Fruit fly (Drosophila melanogaster) whole organism: ENCODE results near the gene CG13059.

ENCODE experiments used
- CG8478 ChIP-seq: fragments of >200 bp; optimal IDR thresholded peaks from 2 replicates; lab custom pipeline; 2018; ENCODE audit warnings: inconsistent platforms
- Dll ChIP-seq: fragments of >200 bp; optimal IDR thresholded peaks from 2 replicates; lab custom pipeline; 2017
- EcR ChIP-seq, 2 experiments: fragments of >200 bp; optimal IDR thresholded peaks; 2 replicates each; lab custom pipeline; 2017; ENCODE audit warnings: missing biosample characterization in 2 of 2, missing genetic modification characterization in 2 of 2, missing genetic modification reagents in 2 of 2
- pan ChIP-seq: fragments of >200 bp; optimal IDR thresholded peaks from 2 replicates; lab custom pipeline; 2017
- psq ChIP-seq: fragments of >200 bp; optimal IDR thresholded peaks from 2 replicates; lab custom pipeline; 2017
- usp ChIP-seq: fragments of >200 bp; optimal IDR thresholded peaks from 2 replicates; lab custom pipeline; 2017; ENCODE audit warnings: missing biosample characterization, missing genetic modification characterization, mixed read lengths

Gene CG13059

DNA sequence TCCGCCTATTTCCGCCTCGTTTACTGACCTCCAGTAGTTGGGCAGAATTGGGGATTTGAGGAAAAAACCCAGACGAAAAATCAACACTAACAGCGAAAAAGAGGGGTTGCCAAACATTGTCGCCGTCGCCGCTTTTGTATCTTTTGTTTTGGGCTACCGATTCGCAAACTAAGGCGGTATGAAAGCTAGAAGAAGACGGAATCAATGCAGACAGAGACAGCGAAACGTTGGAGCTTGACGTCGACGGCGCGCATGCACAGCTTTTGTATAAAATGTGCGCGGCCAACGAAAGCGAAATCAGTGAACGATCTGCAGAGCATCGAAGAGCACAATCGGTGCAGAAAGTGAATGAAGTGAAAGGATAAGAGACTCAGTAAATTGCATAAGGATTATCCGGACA is 15.2 kb downstream of the CG13059 start, which contains the start of gene CG4998:
CG4998 (plus strand) TSS at position 301 of the 400 bp plus-strand sequence.
- no peak for TF ChIP-seq Dll (lab: Kevin White, UChicago)
- TF ChIP-seq usp, result no peak
- no peak for TF ChIP-seq pan (lab: Kevin White, UChicago)
- TF ChIP-seq psq (lab: Kevin White, UChicago), result no peak
- no peak for TF ChIP-seq CG8478 (lab: Kevin White, UChicago)
- no peak for TF ChIP-seq EcR (GFP tag; optimal IDR thresholded peaks at IDR 0.05; lab: Kevin White, UChicago)

DNA sequence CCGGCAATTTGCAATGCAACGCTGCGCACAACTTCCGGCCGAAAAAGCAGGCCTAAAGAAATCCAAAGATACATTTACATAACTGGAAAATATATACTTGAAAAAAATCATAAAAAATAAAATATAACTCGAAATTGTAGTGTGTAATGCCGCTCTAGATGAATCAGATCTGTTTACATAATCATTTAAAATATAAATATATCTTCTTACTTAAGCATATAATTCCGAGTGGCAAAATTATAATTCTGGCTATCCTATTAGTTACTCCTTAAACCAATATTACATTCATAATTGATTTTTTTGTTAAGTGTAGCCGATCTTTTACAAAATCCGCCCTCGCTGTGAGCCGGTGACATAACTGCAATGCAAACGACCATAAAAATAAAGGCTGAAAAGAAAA is 16.0 kb downstream of the CG13059 start:
- TF ChIP-seq usp (no peak), pan (lab: Kevin White, UChicago) (no peak), EcR (GFP tag; optimal IDR thresholded peaks at IDR 0.05; lab: Kevin White, UChicago) (no peak), Dll (lab: Kevin White, UChicago) (no peak), CG8478 (lab: Kevin White, UChicago) (no peak), psq (lab: Kevin White, UChicago) (no peak)

DNA sequence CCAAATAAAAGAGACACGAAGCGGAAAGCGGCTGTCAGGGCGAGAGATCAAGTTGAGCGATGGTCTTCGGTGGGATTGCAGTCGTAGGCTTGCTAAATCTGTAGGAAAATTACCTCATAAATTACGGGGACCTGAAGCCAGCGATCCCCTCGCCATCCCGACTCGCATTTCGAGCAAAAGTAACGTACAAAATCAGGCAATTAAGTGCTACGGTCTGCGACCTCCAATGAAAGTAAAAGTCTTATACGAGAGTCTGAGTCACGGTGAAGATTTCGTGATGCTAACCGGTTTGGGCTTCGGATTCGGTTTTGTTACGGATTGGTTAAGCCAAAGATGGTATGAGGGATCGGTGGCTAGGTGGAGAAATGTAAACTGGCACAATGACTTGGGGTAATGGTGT is 16.4 kb downstream of the CG13059 start:
- TF ChIP-seq Dll (lab: Kevin White, UChicago), result no peak
- TF ChIP-seq EcR (GFP tag; optimal IDR thresholded peaks at IDR 0.05; lab: Kevin White, UChicago), result no peak
- TF ChIP-seq psq (lab: Kevin White, UChicago), result no peak
- TF ChIP-seq pan (lab: Kevin White, UChicago), result no peak
- TF ChIP-seq usp, result no peak
- no peak for TF ChIP-seq CG8478 (lab: Kevin White, UChicago)

DNA sequence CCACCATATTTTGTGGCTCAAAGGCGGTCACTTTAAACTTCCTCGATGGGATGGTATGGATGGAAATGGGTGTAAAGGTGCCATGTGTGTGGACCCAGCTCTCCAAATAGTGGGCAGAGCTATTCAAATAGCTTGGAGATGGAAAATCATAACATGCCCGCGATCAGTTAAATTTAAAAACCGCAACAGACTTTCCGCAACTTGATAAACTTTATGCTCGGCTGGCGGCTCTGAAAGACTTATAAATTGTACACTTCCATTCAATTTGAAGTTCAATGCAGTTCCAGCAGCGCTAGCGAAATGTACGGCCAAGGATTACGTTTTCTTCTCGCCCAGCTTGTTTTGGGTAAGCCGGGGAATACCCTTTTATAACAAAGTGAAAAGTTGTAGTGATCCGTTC is 22.6 kb downstream of the CG13059 start, which contains the start of gene CG33257:
CG33257 (plus strand) TSS at position 301 of the 400 bp plus-strand sequence.
- TF ChIP-seq pan (lab: Kevin White, UChicago), result no peak
- TF ChIP-seq psq (lab: Kevin White, UChicago), result no peak
- no peak for TF ChIP-seq Dll (lab: Kevin White, UChicago)
- TF ChIP-seq CG8478 (lab: Kevin White, UChicago), result no peak

DNA sequence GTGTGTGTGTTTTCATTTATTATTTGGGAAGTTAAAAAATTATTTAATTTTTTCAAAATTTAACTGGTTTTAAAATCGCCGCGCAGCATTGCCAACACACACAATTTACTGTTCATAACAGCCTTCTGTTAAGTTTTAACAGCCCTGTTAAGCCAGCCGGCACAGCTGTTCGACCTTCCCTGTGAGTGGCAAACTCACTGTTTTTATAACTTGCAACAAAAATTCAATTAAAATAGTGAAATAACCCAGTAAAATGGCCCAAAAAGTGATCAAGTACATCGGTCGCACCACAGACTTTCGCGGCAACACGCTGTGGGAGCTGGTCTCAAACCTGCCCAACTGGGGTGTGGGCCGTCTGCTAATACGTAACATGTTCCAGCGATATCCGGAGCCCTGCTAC is 24.4 kb downstream of the CG13059 start, which contains the start of gene mRpS34:
mRpS34 (plus strand) TSS at position 161 of the 400 bp plus-strand sequence.
- no peak for TF ChIP-seq usp
- TF ChIP-seq EcR (GFP tag; optimal IDR thresholded peaks at IDR 0.05; lab: Kevin White, UChicago), result no peak
- no peak for TF ChIP-seq pan (lab: Kevin White, UChicago)
- no peak for TF ChIP-seq psq (lab: Kevin White, UChicago)
- TF ChIP-seq CG8478 (lab: Kevin White, UChicago), result no peak
- no peak for TF ChIP-seq Dll (lab: Kevin White, UChicago)

DNA sequence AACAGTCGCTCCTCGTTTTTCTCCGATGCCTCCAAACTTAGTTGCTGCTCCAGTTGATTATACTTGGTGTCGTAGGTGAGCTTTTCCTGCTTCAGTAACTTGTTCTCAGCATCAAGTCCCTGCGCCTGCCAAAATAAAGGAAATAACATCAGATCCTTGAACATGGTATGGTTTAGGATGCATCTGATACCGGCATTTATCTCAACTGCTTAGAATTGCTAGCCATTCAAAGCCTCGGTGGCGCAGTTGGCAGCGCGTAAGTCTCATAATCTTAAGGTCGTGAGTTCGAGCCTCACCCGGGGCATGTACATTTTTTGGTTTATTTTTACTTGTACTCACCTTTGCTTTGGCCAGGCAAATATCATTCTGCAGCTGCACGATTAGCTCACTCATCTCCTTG is 26.2 kb downstream of the CG13059 start:
- no peak for TF ChIP-seq usp
- TF ChIP-seq Dll (lab: Kevin White, UChicago), result no peak
- TF ChIP-seq CG8478 (lab: Kevin White, UChicago), result no peak
- TF ChIP-seq pan (lab: Kevin White, UChicago), result no peak
- no peak for TF ChIP-seq psq (lab: Kevin White, UChicago)
- TF ChIP-seq EcR (GFP tag; optimal IDR thresholded peaks at IDR 0.05; lab: Kevin White, UChicago), result no peak

DNA sequence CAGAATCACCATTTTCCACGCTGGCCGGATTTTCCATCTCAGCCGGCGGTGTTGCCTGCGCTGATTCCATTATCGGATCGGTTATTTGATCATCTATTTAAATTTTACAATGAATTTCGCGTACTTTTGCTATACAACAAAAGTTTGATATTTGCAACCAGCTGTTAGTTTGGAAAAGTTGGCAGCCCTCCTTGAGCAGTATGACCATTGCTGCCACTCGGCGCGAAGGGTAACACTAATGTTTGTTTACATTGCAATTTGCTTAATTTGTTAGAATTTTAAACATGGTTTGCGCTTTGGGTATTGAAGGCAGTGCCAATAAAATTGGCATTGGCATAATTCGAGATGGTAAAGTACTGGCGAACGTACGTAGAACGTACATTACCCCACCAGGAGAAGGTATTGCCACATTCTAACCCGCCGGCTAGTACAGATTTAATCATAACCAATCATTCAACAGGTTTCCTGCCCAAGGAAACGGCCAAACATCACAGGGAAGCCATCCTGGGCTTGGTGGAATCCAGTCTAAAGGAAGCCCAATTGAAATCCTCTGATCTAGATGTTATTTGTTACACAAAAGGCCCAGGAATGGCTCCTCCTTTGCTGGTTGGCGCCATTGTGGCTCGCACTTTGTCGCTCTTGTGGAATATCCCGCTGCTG is 28.4 kb downstream of the CG13059 start, which contains the start of the genes Golgin104 and Tcs3:
Golgin104 (minus strand) TSS at position 182 of the 660 bp plus-strand sequence.
Tcs3 (plus strand) TSS at position 222 of the 660 bp plus-strand sequence.
- TF ChIP-seq pan (lab: Kevin White, UChicago) (no peak), usp (no peak), psq (lab: Kevin White, UChicago) (no peak), Dll (lab: Kevin White, UChicago) (no peak), EcR (GFP tag; optimal IDR thresholded peaks at IDR 0.05; lab: Kevin White, UChicago) (no peak), CG8478 (lab: Kevin White, UChicago) (no peak)

DNA sequence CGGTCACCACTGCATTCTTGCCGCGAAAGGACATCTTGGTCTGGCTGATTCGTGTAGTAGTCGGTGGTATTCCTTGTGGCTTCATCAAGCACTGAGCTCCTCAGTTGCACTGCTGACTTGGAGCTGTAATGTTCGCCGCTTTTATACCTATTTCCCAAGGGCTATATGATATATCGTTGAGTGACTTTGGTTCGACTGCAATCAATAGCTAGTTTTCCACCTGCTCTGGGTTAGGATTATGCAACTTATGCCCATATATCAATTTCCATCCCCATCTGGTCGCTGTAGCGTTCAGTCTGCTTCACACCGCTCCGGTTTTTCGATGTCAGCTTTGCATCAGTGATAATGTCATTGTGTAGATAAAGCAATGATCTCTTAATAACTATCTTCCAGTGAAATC is 30.7 kb downstream of the CG13059 start, which contains the start of gene Pdh:
Pdh (minus strand) TSS at position 101 of the 400 bp plus-strand sequence.
- no peak for TF ChIP-seq usp
- TF ChIP-seq Dll (lab: Kevin White, UChicago), result no peak
- TF ChIP-seq EcR (GFP tag; optimal IDR thresholded peaks at IDR 0.05; lab: Kevin White, UChicago), result no peak
- no peak for TF ChIP-seq pan (lab: Kevin White, UChicago)
- no peak for TF ChIP-seq psq (lab: Kevin White, UChicago)

DNA sequence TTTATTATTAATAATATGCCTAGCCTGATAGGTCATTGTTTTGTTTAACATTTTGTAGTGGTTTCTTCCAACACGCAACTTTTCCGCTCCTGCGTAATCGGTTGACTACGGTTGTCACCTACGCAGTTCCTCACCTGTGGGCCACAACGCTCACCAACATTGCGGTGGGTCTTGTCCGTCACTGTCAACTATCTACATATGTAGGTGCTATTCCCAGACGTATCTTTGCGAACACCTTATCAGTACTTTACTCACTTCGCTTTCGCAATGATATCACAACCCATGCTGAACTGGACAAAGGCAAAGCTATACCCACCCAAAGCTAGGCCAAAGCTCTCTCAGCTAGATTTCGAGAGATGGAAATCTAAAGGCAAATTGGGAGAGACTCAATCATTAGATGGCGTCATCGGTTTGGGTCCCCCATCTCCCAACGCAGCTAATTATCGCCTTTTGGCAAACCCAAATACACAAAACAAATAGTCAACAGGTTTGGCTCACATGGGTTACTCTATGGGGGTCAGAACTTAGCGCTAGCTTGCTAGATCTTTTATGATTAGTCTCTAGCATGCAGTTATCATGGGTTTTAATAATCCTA is 32.8 kb downstream of the CG13059 start:
- TF ChIP-seq Dll (lab: Kevin White, UChicago), result no peak
- TF ChIP-seq EcR (GFP tag; optimal IDR thresholded peaks at IDR 0.05; lab: Kevin White, UChicago), result no peak
- no peak for TF ChIP-seq pan (lab: Kevin White, UChicago)
- no peak for TF ChIP-seq psq (lab: Kevin White, UChicago)
- no peak for TF ChIP-seq usp
- no peak for TF ChIP-seq CG8478 (lab: Kevin White, UChicago)

DNA sequence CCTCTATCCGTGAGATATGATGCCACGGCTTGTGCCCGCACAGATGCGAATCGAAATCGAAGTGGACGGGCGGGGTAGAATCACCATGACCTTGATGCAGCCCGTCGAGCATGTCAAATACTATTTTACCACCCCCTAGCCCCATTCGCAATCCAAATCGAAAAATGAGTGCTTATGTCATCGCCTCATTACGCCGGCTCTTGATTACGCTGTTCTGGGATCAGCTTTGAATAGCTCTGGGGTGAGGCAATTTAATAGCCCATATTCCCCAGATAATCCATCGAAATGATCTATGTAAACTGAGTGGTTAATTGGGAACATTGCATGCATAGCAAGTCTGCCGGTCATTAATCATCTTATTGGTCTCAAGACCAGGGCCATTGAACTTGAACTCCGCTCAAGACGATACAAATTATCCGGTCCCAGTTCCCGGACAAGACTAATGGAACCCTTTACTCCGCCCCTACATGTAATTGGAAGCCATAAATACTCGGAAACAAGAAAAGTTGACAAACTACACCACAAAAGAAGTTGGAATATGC is 33.8 kb downstream of the CG13059 start:
- TF ChIP-seq pan (lab: Kevin White, UChicago), result no peak
- no peak for TF ChIP-seq CG8478 (lab: Kevin White, UChicago)
- no peak for TF ChIP-seq Dll (lab: Kevin White, UChicago)
- TF ChIP-seq EcR (GFP tag; optimal IDR thresholded peaks at IDR 0.05; lab: Kevin White, UChicago), result peak in 1 of 2 experiments; percentile 64

DNA sequence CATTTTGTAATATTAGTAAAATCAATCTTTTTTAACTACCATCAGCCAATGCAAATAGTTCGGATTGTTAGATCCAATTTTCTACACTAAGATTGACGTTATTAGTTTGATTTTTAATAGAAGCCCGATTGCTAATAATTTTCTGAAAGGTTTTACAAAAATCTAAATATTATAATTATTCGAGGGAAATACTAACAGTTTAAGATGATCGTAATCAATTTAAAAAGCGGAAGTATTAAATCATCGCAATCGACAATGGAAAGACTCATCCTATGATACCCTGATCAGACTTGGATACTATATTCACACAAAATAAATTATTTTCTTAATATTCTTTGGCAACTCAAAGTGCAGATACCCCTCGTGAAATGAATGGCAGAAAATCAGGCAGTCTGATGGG is 34.4 kb downstream of the CG13059 start:
- TF ChIP-seq CG8478 (lab: Kevin White, UChicago), result no peak
- TF ChIP-seq psq (lab: Kevin White, UChicago), result no peak
- TF ChIP-seq Dll (lab: Kevin White, UChicago), result no peak
- no peak for TF ChIP-seq pan (lab: Kevin White, UChicago)
- TF ChIP-seq usp, result no peak
- TF ChIP-seq EcR (GFP tag; optimal IDR thresholded peaks at IDR 0.05; lab: Kevin White, UChicago), result no peak
